Fruit fly (Drosophila melanogaster) whole organism, embryonic: ENCODE measurements around the gene CG7742.

Source experiments
- Ada2b ChIP-seq: fragments of 200-800 bp; sonication (Bioruptor generic); IDR thresholded peaks from 2 replicates; pipeline ENCODE4 v1.3.6; 2022; ENCODE audit warnings: missing biosample characterization, missing genetic modification characterization
- Atf-2 ChIP-seq: fragments of 200-800 bp; sonication (Bioruptor generic); optimal IDR thresholded peaks from 2 replicates; lab custom pipeline; 2016; ENCODE audit warnings: missing biosample characterization, missing genetic modification characterization
- B-H1 ChIP-seq: fragments of 200-800 bp; sonication (Bioruptor generic); IDR thresholded peaks from 3 replicates; pipeline ENCODE4 v1.3.6; 2022; ENCODE audit warnings: missing biosample characterization, missing genetic modification characterization
- Blimp-1 ChIP-seq: fragments of 200-800 bp; sonication (Bioruptor generic); optimal IDR thresholded peaks from 3 replicates; lab custom pipeline; 2018; ENCODE audit warnings: missing biosample characterization, missing genetic modification characterization, mild to moderate bottlenecking, moderate library complexity, missing genetic modification reagents
- BtbVII ChIP-seq: fragments of 200-800 bp; sonication (Bioruptor generic); optimal IDR thresholded peaks from 3 replicates; lab custom pipeline; 2017; ENCODE audit warnings: missing biosample characterization, mild to moderate bottlenecking, missing genetic modification characterization
- Bteb2 ChIP-seq: fragments of 200-800 bp; sonication (Bioruptor generic); optimal IDR thresholded peaks from 2 replicates; lab custom pipeline; 2016; ENCODE audit warnings: missing biosample characterization, missing genetic modification characterization
- CG13424 ChIP-seq: fragments of 200-800 bp; sonication (Bioruptor generic); optimal IDR thresholded peaks from 2 replicates; lab custom pipeline; 2019; ENCODE audit warnings: missing biosample characterization, mild to moderate bottlenecking, missing genetic modification characterization, moderate library complexity
- CG13894 ChIP-seq: fragments of 200-800 bp; sonication (Bioruptor generic); optimal IDR thresholded peaks from 3 replicates; lab custom pipeline; 2018; ENCODE audit warnings: missing biosample characterization, mild to moderate bottlenecking, missing genetic modification characterization, moderate library complexity
- CG16863 ChIP-seq: fragments of 200-800 bp; sonication (Bioruptor generic); optimal IDR thresholded peaks from 3 replicates; lab custom pipeline; 2016; ENCODE audit warnings: missing biosample characterization, missing genetic modification characterization
- CG1792 ChIP-seq: fragments of 200-800 bp; sonication (Bioruptor generic); optimal IDR thresholded peaks from 2 replicates; lab custom pipeline; 2016; ENCODE audit warnings: missing biosample characterization, missing genetic modification characterization
- CG31388 ChIP-seq: fragments of 200-800 bp; sonication (Bioruptor generic); optimal IDR thresholded peaks from 2 replicates; lab custom pipeline; 2016; ENCODE audit warnings: missing biosample characterization, missing genetic modification characterization
- CG34376 ChIP-seq: fragments of 200-800 bp; sonication (Bioruptor generic); optimal IDR thresholded peaks from 2 replicates; lab custom pipeline; 2018; ENCODE audit warnings: missing biosample characterization, mild to moderate bottlenecking, missing genetic modification characterization
- CG4360 ChIP-seq: fragments of 200-800 bp; sonication (Bioruptor generic); IDR thresholded peaks from 2 replicates; pipeline ENCODE4 v1.3.6; 2022; ENCODE audit warnings: missing biosample characterization, missing genetic modification characterization
- CG43689 ChIP-seq: fragments of 200-800 bp; sonication (Bioruptor generic); IDR thresholded peaks from 2 replicates; pipeline ENCODE4 v1.3.6; 2022; ENCODE audit warnings: missing biosample characterization, missing genetic modification characterization
- CG5245 ChIP-seq: fragments of 200-800 bp; sonication (Bioruptor generic); optimal IDR thresholded peaks from 3 replicates; lab custom pipeline; 2016; ENCODE audit warnings: missing biosample characterization, missing genetic modification characterization
- CG6272 ChIP-seq: fragments of 200-800 bp; sonication (Bioruptor generic); IDR thresholded peaks from 2 replicates; pipeline ENCODE4 v1.3.6; 2022; ENCODE audit warnings: missing biosample characterization, missing genetic modification characterization
- CG7745 ChIP-seq: fragments of 200-800 bp; sonication (Bioruptor generic); optimal IDR thresholded peaks from 2 replicates; lab custom pipeline; 2018; ENCODE audit warnings: missing biosample characterization, mild to moderate bottlenecking, missing genetic modification characterization, moderate library complexity
- CG8765 ChIP-seq: fragments of 200-800 bp; sonication (Bioruptor generic); IDR thresholded peaks from 2 replicates; pipeline ENCODE4 v1.3.6; 2022; ENCODE audit warnings: missing biosample characterization, missing genetic modification characterization
- D ChIP-seq, 2 experiments: fragments of 200-800 bp in 1 of 2; fragments of >200 bp in 1 of 2; sonication (Bioruptor generic) in 1 of 2; optimal IDR thresholded peaks; 2 replicates in 1 of 2; 3 replicates in 1 of 2; lab custom pipeline; 2017; ENCODE audit warnings: mild to moderate bottlenecking in 1 of 2, missing biosample characterization in 1 of 2, missing genetic modification characterization in 1 of 2, missing genetic modification reagents in 1 of 2
- HLH3B ChIP-seq: fragments of 200-800 bp; sonication (Bioruptor generic); IDR thresholded peaks from 2 replicates; pipeline ENCODE4 v1.3.6; 2022; ENCODE audit warnings: missing biosample characterization, missing genetic modification characterization
- Med ChIP-seq: fragments of 200-800 bp; sonication (Bioruptor generic); peaks from one replicate; lab custom pipeline; 2016; ENCODE audit warnings: missing biosample characterization, missing genetic modification characterization, mild to moderate bottlenecking, inconsistent platforms, moderate library complexity
- Mes4 ChIP-seq: fragments of 200-800 bp; sonication (Bioruptor generic); optimal IDR thresholded peaks from 2 replicates; lab custom pipeline; 2016; ENCODE audit warnings: missing biosample characterization, missing genetic modification characterization
- Ptx1 ChIP-seq: fragments of 200-800 bp; sonication (Bioruptor generic); IDR thresholded peaks from 2 replicates; pipeline ENCODE4 v1.3.6; 2022; ENCODE audit warnings: missing biosample characterization, missing genetic modification characterization
- Rfx ChIP-seq: fragments of 200-800 bp; sonication (Bioruptor generic); IDR thresholded peaks from 2 replicates; pipeline ENCODE4 v1.3.6; 2022; ENCODE audit warnings: missing biosample characterization, missing genetic modification characterization
- Sox102F ChIP-seq: fragments of 200-800 bp; sonication (Bioruptor generic); optimal IDR thresholded peaks from 2 replicates; lab custom pipeline; 2018; ENCODE audit warnings: missing biosample characterization, mild to moderate bottlenecking, missing genetic modification characterization, moderate library complexity
- Vsx1 ChIP-seq: fragments of 200-800 bp; sonication (Bioruptor generic); optimal IDR thresholded peaks from 2 replicates; lab custom pipeline; 2017; ENCODE audit warnings: missing biosample characterization, mild to moderate bottlenecking, missing genetic modification characterization, missing genetic modification reagents
- Xrp1 ChIP-seq: fragments of 200-800 bp; sonication (Bioruptor generic); IDR thresholded peaks from 2 replicates; pipeline ENCODE4 v1.3.6; 2022; ENCODE audit warnings: missing biosample characterization, missing genetic modification characterization
- az2 ChIP-seq: fragments of 200-800 bp; sonication (Bioruptor generic); optimal IDR thresholded peaks from 3 replicates; lab custom pipeline; 2016; ENCODE audit warnings: missing biosample characterization, missing genetic modification characterization
- cg ChIP-seq: fragments of 200-800 bp; sonication (Bioruptor generic); optimal IDR thresholded peaks from 3 replicates; lab custom pipeline; 2019; ENCODE audit warnings: missing biosample characterization, mild to moderate bottlenecking, missing genetic modification characterization, moderate library complexity
- chn ChIP-seq: fragments of 200-800 bp; sonication (Bioruptor generic); optimal IDR thresholded peaks from 2 replicates; lab custom pipeline; 2016; ENCODE audit warnings: missing biosample characterization, missing genetic modification characterization
- ci ChIP-seq: fragments of 200-800 bp; sonication (Bioruptor generic); IDR thresholded peaks from 3 replicates; pipeline ENCODE4 v1.3.6; 2022; ENCODE audit warnings: missing biosample characterization, missing genetic modification characterization
- crc ChIP-seq: fragments of 200-800 bp; sonication (Bioruptor generic); optimal IDR thresholded peaks from 2 replicates; lab custom pipeline; 2016; ENCODE audit warnings: missing biosample characterization, missing genetic modification characterization
- dysf ChIP-seq: fragments of 200-800 bp; sonication (Bioruptor generic); IDR thresholded peaks from 3 replicates; pipeline ENCODE4 v1.3.6; 2022; ENCODE audit warnings: missing biosample characterization, missing genetic modification characterization
- ems ChIP-seq: fragments of 200-800 bp; sonication (Bioruptor generic); optimal IDR thresholded peaks from 3 replicates; lab custom pipeline; 2016; ENCODE audit warnings: missing biosample characterization, missing genetic modification characterization
- ewg ChIP-seq: fragments of 200-800 bp; sonication (Bioruptor generic); optimal IDR thresholded peaks from 3 replicates; lab custom pipeline; 2017; ENCODE audit warnings: mild to moderate bottlenecking, missing biosample characterization, missing genetic modification reagents, missing genetic modification characterization
- fd102C ChIP-seq: fragments of 200-800 bp; sonication (Bioruptor generic); optimal IDR thresholded peaks from 2 replicates; lab custom pipeline; 2018; ENCODE audit warnings: missing biosample characterization, mild to moderate bottlenecking, missing genetic modification characterization, moderate library complexity
- gro ChIP-seq: fragments of 200-800 bp; sonication (Bioruptor generic); optimal IDR thresholded peaks from 2 replicates; lab custom pipeline; 2016; ENCODE audit warnings: missing biosample characterization, missing genetic modification characterization
- gsb-n ChIP-seq: fragments of 200-800 bp; sonication (Bioruptor generic); optimal IDR thresholded peaks from 3 replicates; lab custom pipeline; 2018; ENCODE audit warnings: missing biosample characterization, mild to moderate bottlenecking, missing genetic modification characterization
- lbe ChIP-seq: fragments of 200-800 bp; sonication (Bioruptor generic); optimal IDR thresholded peaks from 2 replicates; lab custom pipeline; 2016; ENCODE audit warnings: missing biosample characterization, mild to moderate bottlenecking, missing genetic modification characterization
- mld ChIP-seq: fragments of 200-800 bp; sonication (Bioruptor generic); IDR thresholded peaks from 3 replicates; pipeline ENCODE4 v1.3.6; 2022; ENCODE audit warnings: missing biosample characterization, missing genetic modification characterization; ENCODE audit not compliant: partially characterized antibody
- nom ChIP-seq: fragments of 200-800 bp; sonication (Bioruptor generic); optimal IDR thresholded peaks from 2 replicates; lab custom pipeline; 2017; ENCODE audit warnings: missing biosample characterization, missing genetic modification characterization, mild to moderate bottlenecking, moderate library complexity, missing genetic modification reagents
- oc ChIP-seq: fragments of 200-800 bp; sonication (Bioruptor generic); optimal IDR thresholded peaks from 2 replicates; lab custom pipeline; 2018; ENCODE audit warnings: missing biosample characterization, mild to moderate bottlenecking, missing genetic modification characterization, moderate library complexity
- ranshi ChIP-seq: fragments of 200-800 bp; sonication (Bioruptor generic); IDR thresholded peaks from 2 replicates; pipeline ENCODE4 v1.3.6; 2022; ENCODE audit warnings: missing biosample characterization, missing genetic modification characterization
- sens ChIP-seq: fragments of 200-800 bp; sonication (Bioruptor generic); peaks from one replicate; lab custom pipeline; 2016; ENCODE audit warnings: missing biosample characterization, missing genetic modification characterization
- sima ChIP-seq: fragments of 200-800 bp; sonication (Bioruptor generic); optimal IDR thresholded peaks from 2 replicates; lab custom pipeline; 2016; ENCODE audit warnings: missing biosample characterization, missing genetic modification characterization
- tap ChIP-seq: fragments of 200-800 bp; optimal IDR thresholded peaks from 3 replicates; lab custom pipeline; 2019; ENCODE audit warnings: missing biosample characterization, mild to moderate bottlenecking, missing genetic modification characterization, moderate library complexity
- trh ChIP-seq: fragments of 200-800 bp; sonication (Bioruptor generic); optimal IDR thresholded peaks from 2 replicates; lab custom pipeline; 2016; ENCODE audit warnings: missing biosample characterization, missing genetic modification characterization
- wek ChIP-seq: fragments of 200-800 bp; sonication (Bioruptor generic); optimal IDR thresholded peaks from 3 replicates; lab custom pipeline; 2018; ENCODE audit warnings: missing biosample characterization, mild to moderate bottlenecking, missing genetic modification characterization, moderate library complexity
- zf30C ChIP-seq: fragments of 200-800 bp; sonication (Bioruptor generic); optimal IDR thresholded peaks from 3 replicates; lab custom pipeline; 2018; ENCODE audit warnings: missing biosample characterization, mild to moderate bottlenecking, missing genetic modification characterization

The CG7742 gene

dm6 chr2L:5239433-5240278 is 24.8 kb upstream of the CG7742 start:
- TF ChIP-seq CG31388, result no peak
- TF ChIP-seq Blimp-1 (GFP tag; lab: Kevin White, UChicago), result no peak
- no peak for TF ChIP-seq fd102C (GFP tag; lab: Kevin White, UChicago)
- TF ChIP-seq ems (GFP tag; lab: Kevin White, UChicago), result no peak
- peak; percentile 18 for TF ChIP-seq gsb-n (tag; lab: Kevin White, UChicago)
- TF ChIP-seq crc, result no peak
- TF ChIP-seq sens, result peak; percentile 23
- no peak for TF ChIP-seq CG6272
- TF ChIP-seq oc, result peak; percentile 52
- peak; percentile 13 for TF ChIP-seq cg
- TF ChIP-seq CG16863, result no peak
- no peak for TF ChIP-seq Sox102F (GFP tag; lab: Kevin White, UChicago)
- TF ChIP-seq lbe (GFP tag; lab: Kevin White, UChicago), result no peak
- TF ChIP-seq CG5245 (GFP tag; lab: Kevin White, UChicago), result no peak
- TF ChIP-seq Mes4 (GFP tag; lab: Kevin White, UChicago), result no peak
- TF ChIP-seq trh, result no peak
- TF ChIP-seq Vsx1 (GFP tag; lab: Kevin White, UChicago), result no peak
- TF ChIP-seq gro, result no peak
- TF ChIP-seq CG43689 (GFP tag; lab: Robert Waterston, UW), result no peak
- TF ChIP-seq ewg (GFP tag; lab: Kevin White, UChicago), result no peak
- TF ChIP-seq Ada2b, result no peak
- peak; percentile 89 for TF ChIP-seq D (optimal IDR thresholded peaks at IDR 0.05; lab: Kevin White, UChicago)
- peak; percentile 6 for TF ChIP-seq D (GFP tag; optimal IDR thresholded peaks at IDR 0.05; lab: Kevin White, UChicago)
- no peak for TF ChIP-seq dysf (GFP tag; lab: Robert Waterston, UW)
- no peak for TF ChIP-seq CG34376 (GFP tag; lab: Kevin White, UChicago)
- TF ChIP-seq Atf-2 (GFP tag; lab: Kevin White, UChicago), result no peak
- TF ChIP-seq az2 (GFP tag; lab: Kevin White, UChicago), result no peak
- no peak for TF ChIP-seq B-H1 (GFP tag; lab: Robert Waterston, UW)
- TF ChIP-seq ranshi, result no peak
- TF ChIP-seq CG4360 (GFP tag; lab: Robert Waterston, UW), result peak; percentile 31; the same call in 1 of the 2 replicates
- no peak for TF ChIP-seq tap (tag; lab: Kevin White, UChicago)
- TF ChIP-seq chn, result no peak
- no peak for TF ChIP-seq Rfx (GFP tag; lab: Robert Waterston, UW)
- no peak for TF ChIP-seq HLH3B (GFP tag; lab: Robert Waterston, UW)
- no peak for TF ChIP-seq CG13424 (tag; lab: Kevin White, UChicago)
- TF ChIP-seq sima (GFP tag; lab: Kevin White, UChicago), result no peak
- TF ChIP-seq CG13894 (tag; lab: Kevin White, UChicago), result peak; percentile 1
- TF ChIP-seq wek (GFP tag; lab: Kevin White, UChicago), result no peak
- TF ChIP-seq CG7745 (tag; lab: Kevin White, UChicago), result peak; percentile 47
- no peak for TF ChIP-seq CG8765 (GFP tag; lab: Robert Waterston, UW)
- no peak for TF ChIP-seq CG1792 (GFP tag; lab: Kevin White, UChicago)
- no peak for TF ChIP-seq zf30C (GFP tag; lab: Kevin White, UChicago)
- TF ChIP-seq mld, result no peak
- no peak for TF ChIP-seq Xrp1
- TF ChIP-seq Bteb2 (GFP tag; lab: Kevin White, UChicago), result no peak
- TF ChIP-seq ci (GFP tag; lab: Robert Waterston, UW), result 0 out of 3 replicates have a peak, but pooled peaks have one; percentile 20
- no peak for TF ChIP-seq Ptx1 (GFP tag; lab: Robert Waterston, UW)
- no peak for TF ChIP-seq nom (GFP tag; lab: Kevin White, UChicago)
- no peak for TF ChIP-seq BtbVII
- TF ChIP-seq Med, result peak; percentile 78
